Worm (Caenorhabditis elegans) whole organism, L4 larva: Measurements from ENCODE around the gene T24E12.2.

Experiments used
- ama-1 ChIP-seq: fragments of 150-350 bp; optimal IDR thresholded peaks from 2 replicates; lab custom pipeline; 2014; ENCODE audit warnings: inconsistent platforms, mixed read lengths
- ceh-28 ChIP-seq: fragments of 150-350 bp; optimal IDR thresholded peaks from 2 replicates; lab custom pipeline; 2014; ENCODE audit warnings: missing biosample characterization, missing genetic modification reagents, missing genetic modification characterization
- ctbp-1 ChIP-seq: fragments of 200-800 bp; sonication (Bioruptor generic); IDR thresholded peaks from 2 replicates; pipeline ENCODE4 v1.3.6; 2022; ENCODE audit warnings: missing genetic modification reagents, missing genetic modification characterization, missing compliant biosample characterization
- pqm-1 ChIP-seq: sonication (generic microtip); optimal IDR thresholded peaks from 2 replicates; lab custom pipeline; 2017; ENCODE audit warnings: missing biosample characterization, missing genetic modification characterization
- snpc-4 ChIP-seq: fragments of 150-350 bp; optimal IDR thresholded peaks from 2 replicates; lab custom pipeline; 2014; ENCODE audit warnings: missing biosample characterization, missing genetic modification characterization

DNA sequence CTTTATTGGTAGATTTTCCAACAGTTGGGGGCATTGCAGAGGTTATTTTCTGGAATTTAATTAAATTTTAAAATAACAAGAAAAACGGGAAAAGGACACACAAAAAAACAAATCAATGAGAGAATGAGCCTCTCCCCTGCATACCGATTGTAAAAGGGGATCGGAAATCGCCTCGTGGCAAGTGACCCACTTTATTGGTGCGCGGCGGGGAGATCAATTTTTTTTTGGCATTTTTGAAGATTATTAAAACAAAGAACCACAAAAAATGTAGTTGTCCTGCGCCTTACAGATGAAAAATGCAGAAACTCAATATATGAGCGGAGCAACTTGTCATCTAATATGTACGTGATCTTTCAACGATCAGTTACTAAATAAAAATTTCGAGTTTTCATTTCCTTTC is 38.5 kb downstream of the T24E12.2 start, which contains the start of gene F54D10.7:
- no peak for TF ChIP-seq snpc-4
- no peak for TF ChIP-seq ceh-28
- no peak for TF ChIP-seq ama-1 (lab: Kevin White, UChicago)
- no peak for TF ChIP-seq ctbp-1 (GFP tag; lab: Robert Waterston, UW)
- no peak for TF ChIP-seq pqm-1 (tag; lab: Kevin White, UChicago)
